Worm (Caenorhabditis elegans) whole organism, L4 larva: ENCODE results near the gene ZK1320.11.

Source experiments
- ama-1 ChIP-seq: fragments of 150-350 bp; optimal IDR thresholded peaks from 2 replicates; lab custom pipeline; 2014; ENCODE audit warnings: inconsistent platforms, mixed read lengths
- ceh-82 ChIP-seq: sonication (generic microtip); optimal IDR thresholded peaks from 2 replicates; lab custom pipeline; 2017; ENCODE audit warnings: missing biosample characterization, missing genetic modification characterization
- fos-1 ChIP-seq: fragments of 150-350 bp; optimal IDR thresholded peaks from 2 replicates; lab custom pipeline; 2014; ENCODE audit warnings: missing biosample characterization, missing genetic modification characterization
- nhr-28 ChIP-seq: fragments of 150-350 bp; optimal IDR thresholded peaks from 2 replicates; lab custom pipeline; 2014; ENCODE audit warnings: missing biosample characterization, missing genetic modification characterization
- unc-39 ChIP-seq: sonication (generic microtip); optimal IDR thresholded peaks from 2 replicates; lab custom pipeline; 2017; ENCODE audit warnings: missing biosample characterization, missing genetic modification characterization
- unc-62 ChIP-seq, 3 experiments: fragments of 150-350 bp in 1 of 3; sonication (generic microtip); optimal IDR thresholded peaks in 2 of 3; peaks in 1 of 3; 1 replicate in 1 of 3; 2 replicates in 2 of 3; lab custom pipeline; 2014 to 2017; ENCODE audit warnings: missing biosample characterization in 3 of 3, missing genetic modification characterization in 3 of 3, missing genetic modification reagents in 3 of 3, missing genotype in 1 of 3

ce11 chrII:9700363-9700762, 32.9 kb downstream of the ZK1320.11 start, which contains the start of the genes Y53C12A.8 and Y53C12A.7:
- TF ChIP-seq unc-62 (GFP tag; optimal IDR thresholded peaks at IDR 0.05 in 1 of 2; lab: Kevin White, UChicago) (no peak), unc-62 (tag; optimal IDR thresholded peaks at IDR 0.05; lab: Kevin White, UChicago) (no peak), ceh-82 (no peak), nhr-28 (tag; lab: Kevin White, UChicago) (no peak), unc-39 (tag; lab: Kevin White, UChicago) (no peak), ama-1 (no peak), fos-1 (tag; lab: Kevin White, UChicago) (no peak)
